Fruit fly (Drosophila melanogaster) whole organism, pupa: ENCODE measurements around the gene Lsp1beta.

ENCODE experiments used
- CG10348 ChIP-seq: fragments of 200-800 bp; sonication (Bioruptor generic); IDR thresholded peaks from 2 replicates; pipeline ENCODE4 v1.3.6; 2022; ENCODE audit warnings: missing biosample characterization, missing genetic modification characterization
- CG12605 ChIP-seq: fragments of 200-800 bp; sonication (Bioruptor generic); IDR thresholded peaks from 2 replicates; pipeline ENCODE4 v1.3.6; 2022; ENCODE audit warnings: missing biosample characterization, missing genetic modification characterization
- CG13204 ChIP-seq: fragments of 200-800 bp; sonication (Bioruptor generic); optimal IDR thresholded peaks from 2 replicates; lab custom pipeline; 2018; ENCODE audit warnings: missing biosample characterization, mild to moderate bottlenecking, missing genetic modification characterization, moderate library complexity
- CG14655 ChIP-seq: fragments of 200-800 bp; sonication (Bioruptor generic); optimal IDR thresholded peaks from 3 replicates; lab custom pipeline; 2017; ENCODE audit warnings: mild to moderate bottlenecking, missing biosample characterization, missing genetic modification reagents, missing genetic modification characterization
- CG15710 ChIP-seq: fragments of 200-800 bp; sonication (Bioruptor generic); optimal IDR thresholded peaks from 2 replicates; lab custom pipeline; 2018; ENCODE audit warnings: missing biosample characterization, mild to moderate bottlenecking, missing genetic modification characterization, moderate library complexity
- CG17806 ChIP-seq: fragments of 200-800 bp; sonication (Bioruptor generic); optimal IDR thresholded peaks from 2 replicates; lab custom pipeline; 2018; ENCODE audit warnings: missing biosample characterization, mild to moderate bottlenecking, missing genetic modification characterization, moderate library complexity
- CG32121 ChIP-seq: fragments of 200-800 bp; sonication (Bioruptor generic); IDR thresholded peaks from 2 replicates; pipeline ENCODE4 v1.3.6; 2022; ENCODE audit warnings: missing biosample characterization, missing genetic modification characterization
- CG34367 ChIP-seq: fragments of 200-800 bp; sonication (Bioruptor generic); optimal IDR thresholded peaks from 2 replicates; lab custom pipeline; 2018; ENCODE audit warnings: missing biosample characterization, mild to moderate bottlenecking, missing genetic modification characterization
- CG4496 ChIP-seq: fragments of 200-800 bp; sonication (Bioruptor generic); IDR thresholded peaks from 3 replicates; pipeline ENCODE4 v1.3.6; 2022; ENCODE audit warnings: missing biosample characterization, missing genetic modification characterization
- CG8159 ChIP-seq: fragments of 200-800 bp; sonication (Bioruptor generic); optimal IDR thresholded peaks from 3 replicates; lab custom pipeline; 2018; ENCODE audit warnings: missing biosample characterization, mild to moderate bottlenecking, missing genetic modification characterization, moderate library complexity
- CG8301 ChIP-seq: fragments of 200-800 bp; sonication (Bioruptor generic); optimal IDR thresholded peaks from 2 replicates; lab custom pipeline; 2018; ENCODE audit warnings: missing biosample characterization, mild to moderate bottlenecking, missing genetic modification characterization
- CG9948 ChIP-seq: fragments of 200-800 bp; sonication (Bioruptor generic); optimal IDR thresholded peaks from 2 replicates; lab custom pipeline; 2018; ENCODE audit warnings: missing biosample characterization, mild to moderate bottlenecking, missing genetic modification characterization, moderate library complexity
- D1 ChIP-seq: fragments of 200-800 bp; sonication (Bioruptor generic); optimal IDR thresholded peaks from 2 replicates; lab custom pipeline; 2018; ENCODE audit warnings: missing biosample characterization, mild to moderate bottlenecking, missing genetic modification characterization, moderate library complexity
- EcR ChIP-seq: fragments of 200-800 bp; sonication (Bioruptor generic); optimal IDR thresholded peaks from 3 replicates; lab custom pipeline; 2019; ENCODE audit warnings: missing biosample characterization, missing genetic modification characterization, mild to moderate bottlenecking, moderate library complexity, missing genetic modification reagents
- Ets98B ChIP-seq: fragments of 200-800 bp; sonication (Bioruptor generic); IDR thresholded peaks from 2 replicates; pipeline ENCODE4 v1.3.6; 2022; ENCODE audit warnings: missing biosample characterization, missing genetic modification characterization
- Pif1A ChIP-seq: fragments of 200-800 bp; sonication (Bioruptor generic); optimal IDR thresholded peaks from 3 replicates; lab custom pipeline; 2016; ENCODE audit warnings: missing biosample characterization, missing genetic modification characterization
- Pif1B ChIP-seq: fragments of 200-800 bp; sonication (Bioruptor generic); optimal IDR thresholded peaks from 3 replicates; lab custom pipeline; 2016; ENCODE audit warnings: missing biosample characterization, missing genetic modification characterization
- Snoo ChIP-seq: fragments of 200-800 bp; sonication (Bioruptor generic); optimal IDR thresholded peaks from 3 replicates; lab custom pipeline; 2017; ENCODE audit warnings: missing biosample characterization, mild to moderate bottlenecking, missing genetic modification characterization, inconsistent platforms
- fd96Ca ChIP-seq: fragments of 200-800 bp; sonication (Bioruptor generic); IDR thresholded peaks from 3 replicates; pipeline ENCODE4 v1.3.6; 2022; ENCODE audit warnings: missing biosample characterization, missing genetic modification characterization
- gl ChIP-seq: fragments of 200-800 bp; sonication (Bioruptor generic); optimal IDR thresholded peaks from 2 replicates; lab custom pipeline; 2018; ENCODE audit warnings: missing biosample characterization, mild to moderate bottlenecking, missing genetic modification characterization
- rn ChIP-seq: fragments of 200-800 bp; sonication (Bioruptor generic); IDR thresholded peaks from 2 replicates; pipeline ENCODE4 v1.3.6; 2022; ENCODE audit warnings: missing biosample characterization, missing genetic modification characterization

Gene Lsp1beta

DNA sequence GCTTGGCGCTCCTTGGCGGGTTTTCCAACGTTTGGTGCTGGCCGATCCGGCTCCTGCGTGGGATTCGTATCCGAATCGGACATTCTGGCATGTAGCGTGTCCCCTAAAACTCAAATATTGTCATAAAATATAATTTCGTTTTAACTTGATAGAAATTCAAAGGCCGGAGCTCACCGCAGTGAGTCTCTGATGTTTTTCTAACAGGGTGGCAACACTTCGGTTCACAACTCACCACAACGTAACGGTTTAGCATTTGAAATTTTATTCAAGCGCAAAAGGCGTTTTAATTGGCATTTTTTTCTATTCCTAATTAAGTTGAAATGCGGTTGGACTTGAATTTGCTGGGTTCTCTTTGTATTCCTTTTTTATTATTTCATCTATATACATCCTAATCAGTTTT is 13.3 kb upstream of the Lsp1beta start, which contains the start of gene CG15824:
Gene CG15824, minus strand, starts transcription at position 172 of the 400 bp plus-strand sequence.
- TF ChIP-seq Snoo (tag; lab: Kevin White, UChicago) (no peak), fd96Ca (GFP tag; lab: Robert Waterston, UW) (no peak), CG4496 (GFP tag; lab: Robert Waterston, UW) (no peak), CG8301 (no peak), CG34367 (no peak), CG12605 (GFP tag; lab: Robert Waterston, UW) (no peak), rn (no peak), D1 (tag; lab: Kevin White, UChicago) (no peak), gl (tag; lab: Kevin White, UChicago) (no peak), EcR (GFP tag; lab: Kevin White, UChicago) (no peak), CG17806 (tag; lab: Kevin White, UChicago) (no peak), Pif1B (GFP tag; lab: Kevin White, UChicago) (no peak), CG14655 (GFP tag; lab: Kevin White, UChicago) (no peak), CG15710 (no peak)

dm6 chr2L:886743-887142 is 11.6 kb upstream of the Lsp1beta start:
- no peak for TF ChIP-seq CG34367
- TF ChIP-seq CG13204 (GFP tag; lab: Kevin White, UChicago), result no peak
- no peak for TF ChIP-seq gl (tag; lab: Kevin White, UChicago)
- no peak for TF ChIP-seq CG9948 (tag; lab: Kevin White, UChicago)
- TF ChIP-seq Pif1A, result no peak
- no peak for TF ChIP-seq CG14655 (GFP tag; lab: Kevin White, UChicago)
- no peak for TF ChIP-seq D1 (tag; lab: Kevin White, UChicago)
- TF ChIP-seq CG10348, result no peak
- TF ChIP-seq CG4496 (GFP tag; lab: Robert Waterston, UW), result no peak
- no peak for TF ChIP-seq CG32121 (GFP tag; lab: Robert Waterston, UW)
- no peak for TF ChIP-seq Ets98B
- TF ChIP-seq Pif1B (GFP tag; lab: Kevin White, UChicago), result no peak

DNA sequence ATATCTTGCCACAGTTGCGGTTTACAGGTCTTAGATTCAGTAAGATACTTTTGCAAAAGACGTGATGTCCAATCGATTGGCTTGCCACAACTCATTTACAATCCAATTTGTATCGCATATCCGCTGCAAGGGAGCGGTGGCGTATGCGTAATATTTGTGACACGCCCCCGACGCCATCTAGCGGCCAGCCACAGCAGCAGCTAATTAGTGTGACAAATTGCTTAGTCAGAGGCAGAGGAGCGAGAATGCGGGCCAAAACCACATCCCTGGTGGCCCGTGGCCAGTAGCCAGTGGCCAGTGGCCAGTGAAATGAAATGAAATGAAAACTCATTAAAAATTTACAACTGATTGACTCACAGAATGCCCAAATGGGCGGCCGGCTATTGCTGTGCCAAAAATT is 10.5 kb upstream of the Lsp1beta start:
- TF ChIP-seq Ets98B (no peak), CG17806 (tag; lab: Kevin White, UChicago) (no peak), CG32121 (GFP tag; lab: Robert Waterston, UW) (no peak), CG15710 (no peak), CG34367 (no peak), CG10348 (no peak), Pif1B (GFP tag; lab: Kevin White, UChicago) (no peak), CG12605 (GFP tag; lab: Robert Waterston, UW) (no peak), CG8159 (tag; lab: Kevin White, UChicago) (no peak), CG14655 (GFP tag; lab: Kevin White, UChicago) (no peak)
- TF ChIP-seq, all 21 proteins: peak for 0

DNA sequence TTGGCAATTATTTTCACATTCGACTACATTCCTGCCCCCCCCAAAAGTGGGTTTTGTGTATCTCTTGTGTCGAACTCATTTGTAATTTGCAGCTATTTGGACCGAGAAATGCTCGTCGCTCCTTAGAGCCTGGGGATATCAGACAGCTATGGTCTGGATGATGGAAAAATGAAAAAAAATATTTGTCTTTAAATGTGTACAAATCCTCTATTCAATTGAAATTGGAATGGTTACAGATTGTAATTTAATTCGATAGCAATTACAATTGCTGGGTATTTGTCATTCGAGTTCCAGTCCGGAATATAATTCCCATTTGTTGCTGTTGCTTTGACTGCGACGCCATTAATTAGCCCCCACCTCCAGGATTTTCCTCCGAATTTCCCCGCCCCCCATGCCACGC is 8.5 kb upstream of the Lsp1beta start:
- TF ChIP-seq CG4496 (GFP tag; lab: Robert Waterston, UW) (0 out of 3 replicates have a peak, but pooled peaks have one; percentile 14), CG8159 (tag; lab: Kevin White, UChicago) (no peak), CG12605 (GFP tag; lab: Robert Waterston, UW) (no peak), fd96Ca (GFP tag; lab: Robert Waterston, UW) (0 out of 3 replicates have a peak, but pooled peaks have one; percentile 14)

dm6 chr2L:892461-892860 is 5.8 kb upstream of the Lsp1beta start:
- peak; percentile 28 for TF ChIP-seq CG8159 (tag; lab: Kevin White, UChicago)
- no peak for TF ChIP-seq CG32121 (GFP tag; lab: Robert Waterston, UW)
- TF ChIP-seq CG4496 (GFP tag; lab: Robert Waterston, UW), result no peak
- TF ChIP-seq rn, result no peak

- no peak for TF ChIP-seq CG12605 (GFP tag; lab: Robert Waterston, UW)
- TF ChIP-seq fd96Ca (GFP tag; lab: Robert Waterston, UW), result no peak
- TF ChIP-seq CG13204 (GFP tag; lab: Kevin White, UChicago), result no peak
- TF ChIP-seq CG8159 (tag; lab: Kevin White, UChicago), result no peak
- TF ChIP-seq CG8301, result no peak
- TF ChIP-seq Pif1A, result no peak
- no peak for TF ChIP-seq Snoo (tag; lab: Kevin White, UChicago)
- TF ChIP-seq Ets98B, result no peak
- TF ChIP-seq Pif1B (GFP tag; lab: Kevin White, UChicago), result no peak
- no peak for TF ChIP-seq CG9948 (tag; lab: Kevin White, UChicago)
- no peak for TF ChIP-seq CG10348
- no peak for TF ChIP-seq D1 (tag; lab: Kevin White, UChicago)
Observed at dm6 chr2L:893171-893570, 5.1 kb upstream of the Lsp1beta start.

- TF ChIP-seq Pif1A (no peak), CG15710 (peak; percentile 49)
- TF ChIP-seq, all 21 proteins: peak for 1
Observed at dm6 chr2L:895448-895847, 2.9 kb upstream of the Lsp1beta start.

dm6 chr2L:897124-897523 is 1.2 kb upstream of the Lsp1beta start:
- no peak for TF ChIP-seq CG32121 (GFP tag; lab: Robert Waterston, UW)
- TF ChIP-seq CG10348, result no peak
- no peak for TF ChIP-seq CG17806 (tag; lab: Kevin White, UChicago)
- TF ChIP-seq, all 21 proteins: peak for 0
